Worm (Caenorhabditis elegans): ENCODE measurements around the gene cnc-1.

Gene cnc-1

DNA sequence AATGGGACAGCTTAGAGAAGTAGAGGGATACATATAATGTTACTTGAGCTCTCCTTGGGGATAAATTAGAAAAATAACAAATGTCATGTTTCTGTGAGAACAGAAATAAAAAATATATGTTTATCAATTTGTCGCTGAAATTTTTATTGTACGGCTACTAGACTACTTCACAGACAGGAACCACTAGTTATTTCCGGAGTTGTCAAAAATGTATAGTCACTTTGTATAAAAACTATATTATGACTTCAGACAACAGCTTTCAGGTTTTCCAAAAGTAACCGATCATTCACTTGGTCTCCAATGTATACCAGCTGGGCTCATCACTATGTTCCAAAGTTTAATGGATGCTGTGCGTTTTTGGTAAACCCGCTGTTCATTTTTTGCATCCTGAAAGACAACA, 7.3 kb upstream of the cnc-1 start, which contains the start of gene srj-23:
srj-23 (plus strand) TSS at position 301 of the 400 bp plus-strand sequence.
- TF ChIP-seq nhr-76 (tag; optimal IDR thresholded peaks at IDR 0.05), result no peak
- no peak for TF ChIP-seq nhr-237 (tag; optimal IDR thresholded peaks at IDR 0.05)
- TF ChIP-seq lin-13 (tag; optimal IDR thresholded peaks at IDR 0.05), result no peak
- no peak for TF ChIP-seq bed-3 (GFP tag; optimal IDR thresholded peaks at IDR 0.05)
- no peak for TF ChIP-seq snpc-4 (tag; optimal IDR thresholded peaks at IDR 0.05)

ce11 chrV:1450160-1450559, 6.1 kb upstream of the cnc-1 start, which contains the start of gene cnc-2:
Gene cnc-2 (minus strand): TSS chrV:1450183.
- TF ChIP-seq bed-3 (GFP tag; optimal IDR thresholded peaks at IDR 0.05), result no peak
- no peak for TF ChIP-seq mab-5 (tag; optimal IDR thresholded peaks at IDR 0.05)
- TF ChIP-seq nhr-28 (tag; optimal IDR thresholded peaks at IDR 0.05), result no peak

DNA sequence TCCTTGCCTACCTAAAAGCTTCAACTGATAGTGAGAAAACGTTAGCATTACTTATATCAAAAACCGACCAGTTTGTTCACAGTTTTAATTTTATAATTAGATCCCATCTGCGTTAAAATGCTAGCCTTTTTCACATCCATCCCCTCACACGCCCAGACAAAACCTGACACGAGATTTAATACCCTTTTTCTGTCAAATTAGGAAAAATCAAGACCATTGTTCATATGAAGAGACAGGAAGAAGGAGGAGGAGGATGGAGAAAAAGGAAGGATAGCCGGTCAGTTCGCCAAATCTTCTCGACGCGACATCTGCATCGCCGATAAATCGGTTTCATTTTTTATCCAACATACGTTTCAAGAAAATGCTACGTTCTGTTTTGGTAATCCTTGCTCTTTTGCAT, 3.6 kb upstream of the cnc-1 start, which contains the start of gene cnc-3:
cnc-3 (plus strand) TSS at position 281 of the 400 bp plus-strand sequence.
- TF ChIP-seq zip-8 (tag; optimal IDR thresholded peaks at IDR 0.05) (no peak), nhr-76 (tag; optimal IDR thresholded peaks at IDR 0.05) (no peak), elt-1 (tag; optimal IDR thresholded peaks at IDR 0.05; ENCODE audit: borderline replicate concordance, insufficient read depth) (no peak), ceh-39 (tag; optimal IDR thresholded peaks at IDR 0.05) (no peak), flh-1 (GFP tag; optimal IDR thresholded peaks at IDR 0.05) (no peak), unc-120 (tag; optimal IDR thresholded peaks at IDR 0.05; ENCODE audit: poor library complexity, severe bottlenecking) (no peak), elt-3 (tag; optimal IDR thresholded peaks at IDR 0.05) (no peak), snpc-4 (tag; optimal IDR thresholded peaks at IDR 0.05) (no peak), blmp-1 (tag; optimal IDR thresholded peaks at IDR 0.05) (no peak), drap-1 (GFP tag; optimal IDR thresholded peaks at IDR 0.05) (no peak), mep-1 (tag; optimal IDR thresholded peaks at IDR 0.05) (no peak), lin-32 (GFP tag; optimal IDR thresholded peaks at IDR 0.05) (no peak), hlh-1 (tag; optimal IDR thresholded peaks at IDR 0.05) (no peak), bed-3 (GFP tag; optimal IDR thresholded peaks at IDR 0.05) (no peak)

DNA sequence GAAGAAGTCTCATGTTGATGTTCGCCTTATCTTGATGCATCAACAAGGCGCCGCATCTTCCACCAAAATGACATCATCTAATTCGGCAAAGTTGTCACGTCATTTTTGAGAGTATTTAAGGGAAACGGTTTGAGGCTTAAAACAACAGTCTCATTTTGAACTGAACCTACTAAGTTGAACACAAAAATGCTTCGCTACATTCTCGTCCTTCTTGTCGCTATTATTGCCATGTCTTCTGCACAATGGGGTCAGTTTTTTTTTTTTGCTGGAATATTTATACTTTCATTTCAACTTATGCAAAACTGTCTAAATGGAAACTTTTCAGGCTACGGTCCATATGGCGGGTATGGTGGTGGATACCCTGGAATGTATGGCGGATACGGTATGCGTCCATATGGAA, 3.0 kb upstream of the cnc-1 start, which contains the start of gene cnc-4:
cnc-4 (plus strand) TSS at position 117 of the 400 bp plus-strand sequence.
- no peak for TF ChIP-seq cnd-1 (tag; optimal IDR thresholded peaks at IDR 0.05)
- no peak for TF ChIP-seq elt-3 (tag; optimal IDR thresholded peaks at IDR 0.05)
- no peak for TF ChIP-seq ham-2 (GFP tag; optimal IDR thresholded peaks at IDR 0.05)

- TF ChIP-seq lin-13 (tag; optimal IDR thresholded peaks at IDR 0.05) (no peak), M03D4.4 (tag; optimal IDR thresholded peaks at IDR 0.05) (no peak), ceh-43 (GFP tag; optimal IDR thresholded peaks at IDR 0.05) (no peak)
These were observed 1.0 kb upstream of the cnc-1 start, which contains the start of gene cnc-5 for ce11 chrV:1445081-1445480. Gene cnc-5 (plus strand): TSS chrV:1445381.

ce11 chrV:1442042-1442441, 2.0 kb downstream of the cnc-1 start, which contains the start of gene cnc-11:
Gene cnc-11 (plus strand): TSS chrV:1442342.
- TF ChIP-seq lin-32 (GFP tag; optimal IDR thresholded peaks at IDR 0.05) (no peak), snpc-4 (tag; optimal IDR thresholded peaks at IDR 0.05) (no peak), lin-13 (tag; optimal IDR thresholded peaks at IDR 0.05) (no peak), sem-2 (GFP tag; optimal IDR thresholded peaks at IDR 0.05) (no peak)

- TF ChIP-seq bed-3 (GFP tag; optimal IDR thresholded peaks at IDR 0.05), result no peak
- no peak for TF ChIP-seq lin-32 (GFP tag; optimal IDR thresholded peaks at IDR 0.05)
- TF ChIP-seq sem-2 (GFP tag; optimal IDR thresholded peaks at IDR 0.05), result no peak
- TF ChIP-seq mls-2 (tag; optimal IDR thresholded peaks at IDR 0.05), result no peak
- TF ChIP-seq ztf-11 (tag; optimal IDR thresholded peaks at IDR 0.05), result no peak
- no peak for TF ChIP-seq elt-3 (tag; optimal IDR thresholded peaks at IDR 0.05)
- no peak for TF ChIP-seq nhr-76 (tag; optimal IDR thresholded peaks at IDR 0.05)
- TF ChIP-seq unc-120 (tag; optimal IDR thresholded peaks at IDR 0.05; ENCODE audit: poor library complexity, severe bottlenecking), result no peak
- TF ChIP-seq blmp-1 (tag; optimal IDR thresholded peaks at IDR 0.05), result no peak
- TF ChIP-seq lsy-2 (tag; optimal IDR thresholded peaks at IDR 0.05), result no peak
- TF ChIP-seq nhr-12 (tag; optimal IDR thresholded peaks at IDR 0.05), result no peak
These were observed 5.2 kb downstream of the cnc-1 start, which contains the start of gene R09B5.11 for ce11 chrV:1438832-1439231. Gene R09B5.11 (plus strand): TSS chrV:1439205.
